In genomic region chrV:16213323-16213722, ce11 we compare ENCODE assay signal across 3 worm cellular contexts.
A peak's percentile ranks its signal among the peaks of the same experiment; 100 is the strongest.
TF ChIP-seq lines count a peak whose summit lies in the region.

No protein-coding gene starts in this region.

TF ChIP-seq in whole organism, L1 larva, 84 proteins besides CTCF, POLR2A, EP300 and RAD21 (continued from another document):
- TF ChIP-seq nhr-90 (tag; optimal IDR thresholded peaks at IDR 0.05; lab: Kevin White, UChicago; ENCODE audit: poor library complexity), result peak; percentile 10
- TF ChIP-seq efl-1 (optimal IDR thresholded peaks at IDR 0.05; lab: Kevin White, UChicago), result no peak
- TF ChIP-seq efl-1 (GFP tag; optimal IDR thresholded peaks at IDR 0.05 in 1 of 2; lab: Kevin White, UChicago), result no peak
- TF ChIP-seq ceh-63 (GFP tag; optimal IDR thresholded peaks at IDR 0.05; lab: Kevin White, UChicago), result no peak
- TF ChIP-seq ama-1 (optimal IDR thresholded peaks at IDR 0.05; lab: Kevin White, UChicago), result no peak
- TF ChIP-seq mdl-1 (tag; optimal IDR thresholded peaks at IDR 0.05; lab: Kevin White, UChicago), result peak in 1 of 2 experiments; percentile 9
- TF ChIP-seq lin-14 (GFP tag; optimal IDR thresholded peaks at IDR 0.05; lab: Kevin White, UChicago), result peak; percentile 76

TF ChIP-seq in whole organism, L2 larva, 48 proteins besides CTCF, POLR2A, EP300 and RAD21 (continued from another document):
- TF ChIP-seq egl-27 (tag; optimal IDR thresholded peaks at IDR 0.05; lab: Kevin White, UChicago) (peak; percentile 0), mbf-1 (tag; optimal IDR thresholded peaks at IDR 0.05; lab: Kevin White, UChicago) (no peak), unc-55 (GFP tag; optimal IDR thresholded peaks at IDR 0.05; lab: Kevin White, UChicago) (no peak), unc-62 (GFP tag; optimal IDR thresholded peaks at IDR 0.05; lab: Kevin White, UChicago) (no peak), nhr-77 (tag; optimal IDR thresholded peaks at IDR 0.05; lab: Kevin White, UChicago) (no peak), zag-1 (tag; optimal IDR thresholded peaks at IDR 0.05; lab: Kevin White, UChicago) (no peak), C34F6.9 (tag; optimal IDR thresholded peaks at IDR 0.05; lab: Kevin White, UChicago) (no peak), mab-5 (tag; optimal IDR thresholded peaks at IDR 0.05; lab: Kevin White, UChicago) (no peak), lin-39 (tag; optimal IDR thresholded peaks at IDR 0.05; lab: Kevin White, UChicago) (no peak), nhr-6 (tag; optimal IDR thresholded peaks at IDR 0.05; lab: Kevin White, UChicago) (no peak), gmeb-1 (tag; optimal IDR thresholded peaks at IDR 0.05; lab: Kevin White, UChicago) (peak; percentile 27), blmp-1 (tag; optimal IDR thresholded peaks at IDR 0.05; lab: Kevin White, UChicago; ENCODE audit: insufficient read depth) (peak; percentile 49), sem-4 (tag; optimal IDR thresholded peaks at IDR 0.05; lab: Kevin White, UChicago) (no peak), nhr-23 (tag; optimal IDR thresholded peaks at IDR 0.05; lab: Kevin White, UChicago) (no peak), lin-13 (GFP tag; optimal IDR thresholded peaks at IDR 0.05; lab: Kevin White, UChicago) (no peak), nhr-21 (tag; optimal IDR thresholded peaks at IDR 0.05; lab: Kevin White, UChicago) (peak; percentile 81), nhr-10 (tag; optimal IDR thresholded peaks at IDR 0.05; lab: Kevin White, UChicago) (no peak), ztf-1 (GFP tag; conservative IDR thresholded peaks at IDR 0.05; lab: Robert Waterston, UW) (no peak), R02D3.7 (tag; optimal IDR thresholded peaks at IDR 0.05; lab: Kevin White, UChicago) (no peak), mdl-1 (tag; optimal IDR thresholded peaks at IDR 0.05; lab: Kevin White, UChicago) (peak in 1 of 2 experiments; percentile 3), nhr-129 (tag; optimal IDR thresholded peaks at IDR 0.05; lab: Kevin White, UChicago) (no peak), unc-39 (tag; optimal IDR thresholded peaks at IDR 0.05; lab: Kevin White, UChicago) (no peak), nhr-11 (tag; optimal IDR thresholded peaks at IDR 0.05; lab: Kevin White, UChicago) (no peak), skn-1 (tag; optimal IDR thresholded peaks at IDR 0.05; lab: Kevin White, UChicago) (no peak)

TF ChIP-seq in whole organism, L4 larva, 104 proteins besides CTCF, POLR2A, EP300 and RAD21 (continued from another document):
- TF ChIP-seq mdl-1 (tag; optimal IDR thresholded peaks at IDR 0.05; lab: Kevin White, UChicago), result peak in 1 of 2 experiments; percentile 63
